Worm (Caenorhabditis elegans) whole organism, L2 larva: ENCODE measurements around the gene C04B4.5.

ENCODE experiments used
- C34F6.9 ChIP-seq: fragments of 150-350 bp; optimal IDR thresholded peaks from 2 replicates; lab custom pipeline; 2014; ENCODE audit warnings: missing biosample characterization, missing genetic modification characterization
- F13H6.1 ChIP-seq: sonication (generic microtip); optimal IDR thresholded peaks from 2 replicates; lab custom pipeline; 2016; ENCODE audit warnings: missing genetic modification characterization, missing compliant biosample characterization
- Y55F3AM.14 ChIP-seq: fragments of 200-800 bp; sonication (Bioruptor generic); optimal IDR thresholded peaks from 2 replicates; lab custom pipeline; 2018; ENCODE audit warnings: mild to moderate bottlenecking, missing genetic modification characterization, missing compliant biosample characterization
- ZK546.5 ChIP-seq: sonication (generic microtip); optimal IDR thresholded peaks from 2 replicates; lab custom pipeline; 2017; ENCODE audit warnings: missing biosample characterization, missing genetic modification characterization
- alr-1 ChIP-seq: fragments of 150-350 bp; optimal IDR thresholded peaks from 2 replicates; lab custom pipeline; 2014; ENCODE audit warnings: missing biosample characterization, missing genetic modification characterization
- aly-2 ChIP-seq: fragments of 150-350 bp; optimal IDR thresholded peaks from 2 replicates; lab custom pipeline; 2014; ENCODE audit warnings: missing biosample characterization, missing genetic modification characterization
- ama-1 ChIP-seq: fragments of 150-350 bp; optimal IDR thresholded peaks from 2 replicates; lab custom pipeline; 2018; ENCODE audit warnings: inconsistent platforms
- blmp-1 ChIP-seq: sonication (generic microtip); optimal IDR thresholded peaks from 2 replicates; lab custom pipeline; 2017; ENCODE audit warnings: missing genetic modification characterization, mild to moderate bottlenecking, missing compliant biosample characterization, antibody characterized with exemption, moderate library complexity; ENCODE audit not compliant: insufficient read depth
- ceh-16 ChIP-seq: fragments of 150-350 bp; optimal IDR thresholded peaks from 2 replicates; lab custom pipeline; 2014; ENCODE audit warnings: missing biosample characterization, missing genetic modification characterization
- crh-2 ChIP-seq: sonication (generic microtip); optimal IDR thresholded peaks from 2 replicates; lab custom pipeline; 2017; ENCODE audit warnings: missing biosample characterization, missing genetic modification characterization
- egl-27 ChIP-seq: sonication (generic microtip); optimal IDR thresholded peaks from 3 replicates; lab custom pipeline; 2017; ENCODE audit warnings: missing biosample characterization, missing genetic modification reagents, missing genetic modification characterization
- fos-1 ChIP-seq: fragments of 150-350 bp; optimal IDR thresholded peaks from 2 replicates; lab custom pipeline; 2014; ENCODE audit warnings: missing biosample characterization, missing genetic modification characterization
- gmeb-1 ChIP-seq: fragments of 150-350 bp; optimal IDR thresholded peaks from 2 replicates; lab custom pipeline; 2014; ENCODE audit warnings: missing biosample characterization, missing genetic modification characterization
- lin-11 ChIP-seq: fragments of 150-350 bp; sonication (generic microtip); optimal IDR thresholded peaks from 2 replicates; lab custom pipeline; 2014; ENCODE audit warnings: missing biosample characterization, missing genetic modification characterization, inconsistent platforms, mixed read lengths
- mbf-1 ChIP-seq: sonication (generic microtip); optimal IDR thresholded peaks from 2 replicates; lab custom pipeline; 2017; ENCODE audit warnings: missing biosample characterization, missing genetic modification characterization
- mdl-1 ChIP-seq, 2 experiments: fragments of 150-350 bp in 1 of 2; sonication (generic microtip) in 1 of 2; optimal IDR thresholded peaks; 2 replicates each; lab custom pipeline; 2017; ENCODE audit warnings: missing biosample characterization in 2 of 2, missing genetic modification characterization in 2 of 2
- nhr-10 ChIP-seq: sonication (generic microtip); optimal IDR thresholded peaks from 2 replicates; lab custom pipeline; 2017; ENCODE audit warnings: missing biosample characterization, missing genetic modification characterization
- nhr-11 ChIP-seq: fragments of 150-350 bp; optimal IDR thresholded peaks from 2 replicates; lab custom pipeline; 2014; ENCODE audit warnings: missing biosample characterization, missing genetic modification characterization
- nhr-129 ChIP-seq: fragments of 150-350 bp; optimal IDR thresholded peaks from 2 replicates; lab custom pipeline; 2014; ENCODE audit warnings: missing biosample characterization, missing genetic modification characterization
- nhr-21 ChIP-seq: fragments of 150-350 bp; optimal IDR thresholded peaks from 2 replicates; lab custom pipeline; 2014; ENCODE audit warnings: missing biosample characterization, missing genetic modification characterization
- nhr-23 ChIP-seq: fragments of 150-350 bp; optimal IDR thresholded peaks from 2 replicates; lab custom pipeline; 2014; ENCODE audit warnings: missing biosample characterization, missing genetic modification reagents, missing genetic modification characterization
- nhr-237 ChIP-seq: fragments of 150-350 bp; optimal IDR thresholded peaks from 2 replicates; lab custom pipeline; 2014; ENCODE audit warnings: missing biosample characterization, missing genetic modification characterization
- nhr-25 ChIP-seq: fragments of 150-350 bp; sonication (generic microtip); optimal IDR thresholded peaks from 3 replicates; lab custom pipeline; 2014; ENCODE audit warnings: missing biosample characterization, missing genetic modification characterization
- nhr-6 ChIP-seq: fragments of 150-350 bp; optimal IDR thresholded peaks from 2 replicates; lab custom pipeline; 2014; ENCODE audit warnings: missing biosample characterization, missing genetic modification characterization
- nhr-77 ChIP-seq: fragments of 150-350 bp; optimal IDR thresholded peaks from 2 replicates; lab custom pipeline; 2014; ENCODE audit warnings: missing biosample characterization, missing genetic modification characterization
- peb-1 ChIP-seq: fragments of 150-350 bp; optimal IDR thresholded peaks from 2 replicates; lab custom pipeline; 2014; ENCODE audit warnings: missing biosample characterization, missing genetic modification characterization
- sem-4 ChIP-seq: fragments of 150-350 bp; optimal IDR thresholded peaks from 2 replicates; lab custom pipeline; 2014; ENCODE audit warnings: missing biosample characterization, missing genetic modification reagents, missing genetic modification characterization
- skn-1 ChIP-seq: sonication (generic microtip); optimal IDR thresholded peaks from 2 replicates; lab custom pipeline; 2017; ENCODE audit warnings: missing biosample characterization, missing genetic modification characterization
- sma-3 ChIP-seq: sonication (generic microtip); optimal IDR thresholded peaks from 2 replicates; lab custom pipeline; 2016; ENCODE audit warnings: missing genetic modification reagents, missing genetic modification characterization, missing compliant biosample characterization
- sma-9 ChIP-seq, 2 experiments: fragments of 150-350 bp in 1 of 2; sonication (generic microtip) in 1 of 2; optimal IDR thresholded peaks; 2 replicates each; lab custom pipeline; 2014 to 2016; ENCODE audit warnings: missing genetic modification characterization in 2 of 2, mild to moderate bottlenecking in 1 of 2, missing biosample characterization in 1 of 2, missing compliant biosample characterization in 1 of 2, missing genetic modification reagents in 1 of 2, moderate library complexity in 1 of 2
- snpc-4 ChIP-seq: fragments of 150-350 bp; optimal IDR thresholded peaks from 2 replicates; lab custom pipeline; 2014; ENCODE audit warnings: missing biosample characterization, missing genetic modification characterization
- unc-55 ChIP-seq: fragments of 150-350 bp; sonication (generic microtip); optimal IDR thresholded peaks from 3 replicates; lab custom pipeline; 2014; ENCODE audit warnings: missing biosample characterization, missing genetic modification reagents, missing genetic modification characterization
- unc-62 ChIP-seq: fragments of 150-350 bp; optimal IDR thresholded peaks from 2 replicates; lab custom pipeline; 2014; ENCODE audit warnings: missing biosample characterization, missing genetic modification reagents, missing genetic modification characterization
- zag-1 ChIP-seq: fragments of 150-350 bp; optimal IDR thresholded peaks from 2 replicates; lab custom pipeline; 2014; ENCODE audit warnings: missing biosample characterization, missing genetic modification characterization
- ztf-1 ChIP-seq: fragments of 200-800 bp; sonication (Bioruptor generic); conservative IDR thresholded peaks from 2 replicates; pipeline ENCODE4 v1.3.6; 2022; ENCODE audit warnings: missing genetic modification characterization, missing compliant biosample characterization
- ztf-11 ChIP-seq: sonication (generic microtip); optimal IDR thresholded peaks from 2 replicates; lab custom pipeline; 2017; ENCODE audit warnings: missing biosample characterization, missing genetic modification characterization
- ztf-4 ChIP-seq: fragments of 150-350 bp; optimal IDR thresholded peaks from 2 replicates; lab custom pipeline; 2014; ENCODE audit warnings: missing biosample characterization, missing genetic modification characterization

The C04B4.5 gene

ce11 chrX:12275577-12275976, 12.6 kb downstream of the C04B4.5 start, which contains the start of gene C04B4.6:
TSS of gene C04B4.6 (minus strand) at chrX:12275677.
- no peak for TF ChIP-seq ama-1 (lab: Kevin White, UChicago)
- no peak for TF ChIP-seq nhr-10 (tag; lab: Kevin White, UChicago)
- no peak for TF ChIP-seq skn-1 (tag; lab: Kevin White, UChicago)
- TF ChIP-seq alr-1 = no peak
- no peak for TF ChIP-seq nhr-237 (tag; lab: Kevin White, UChicago)
- no peak for TF ChIP-seq mdl-1 (tag; optimal IDR thresholded peaks at IDR 0.05; lab: Kevin White, UChicago)
- TF ChIP-seq egl-27 (tag; lab: Kevin White, UChicago) = no peak
- TF ChIP-seq fos-1 = no peak
- TF ChIP-seq mbf-1 = no peak
- no peak for TF ChIP-seq Y55F3AM.14 (GFP tag; lab: Kevin White, UChicago)
- no peak for TF ChIP-seq snpc-4 (tag; lab: Kevin White, UChicago)
- TF ChIP-seq sma-3 (GFP tag; lab: Kevin White, UChicago) = no peak

DNA sequence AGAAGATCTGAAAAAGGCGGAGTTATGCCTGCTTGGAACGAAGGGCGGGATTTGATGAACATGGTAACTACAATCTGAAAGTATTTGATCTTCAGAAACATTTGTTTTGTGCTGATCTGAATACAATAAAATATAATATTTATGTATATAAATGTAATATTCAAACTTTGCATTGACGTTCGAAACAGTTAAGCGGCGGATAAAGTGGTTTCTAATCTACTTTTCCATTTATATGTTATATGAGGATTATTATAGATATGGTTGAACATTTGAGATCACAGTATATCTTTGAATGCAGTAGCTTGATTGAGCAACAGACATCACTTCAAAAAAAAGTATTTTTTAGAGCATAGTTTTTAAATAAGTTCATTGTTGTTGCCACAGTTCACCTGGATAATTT, 14.3 kb downstream of the C04B4.5 start, which contains the start of gene H19J13.2:
Gene H19J13.2 (minus strand): TSS at position 101 of the 400 bp plus-strand sequence.
- TF ChIP-seq nhr-23 (tag; lab: Kevin White, UChicago) (no peak), lin-11 (tag; lab: Kevin White, UChicago) (no peak)

ce11 chrX:12270841-12271240, 17.3 kb downstream of the C04B4.5 start, which contains the start of gene otpl-8:
TSS of gene otpl-8 (minus strand) at chrX:12270941.
- TF ChIP-seq unc-62 (GFP tag; lab: Kevin White, UChicago) = no peak
- no peak for TF ChIP-seq nhr-129
- TF ChIP-seq ztf-11 (tag; lab: Kevin White, UChicago) = no peak
- TF ChIP-seq mbf-1 = no peak
- no peak for TF ChIP-seq sem-4 (tag; lab: Kevin White, UChicago)
- no peak for TF ChIP-seq skn-1 (tag; lab: Kevin White, UChicago)
- no peak for TF ChIP-seq blmp-1 (tag; lab: Kevin White, UChicago)
- TF ChIP-seq nhr-77 (tag; lab: Kevin White, UChicago) = no peak
- TF ChIP-seq zag-1 (tag; lab: Kevin White, UChicago) = no peak
- TF ChIP-seq gmeb-1 = no peak
- TF ChIP-seq F13H6.1 (tag; lab: Kevin White, UChicago) = no peak
- no peak for TF ChIP-seq egl-27 (tag; lab: Kevin White, UChicago)
- TF ChIP-seq nhr-10 (tag; lab: Kevin White, UChicago) = no peak
- TF ChIP-seq aly-2 = no peak
- TF ChIP-seq ztf-1 = no peak
- no peak for TF ChIP-seq nhr-21 (tag; lab: Kevin White, UChicago)

ce11 chrX:12260381-12260931, 27.7 kb downstream of the C04B4.5 start, which contains the start of gene E01G6.1:
TSS of gene E01G6.1 (plus strand) at chrX:12260881.
- no peak for TF ChIP-seq nhr-25 (tag; lab: Kevin White, UChicago)
- no peak for TF ChIP-seq F13H6.1 (tag; lab: Kevin White, UChicago)
- no peak for TF ChIP-seq Y55F3AM.14 (GFP tag; lab: Kevin White, UChicago)
- no peak for TF ChIP-seq nhr-77 (tag; lab: Kevin White, UChicago)
- no peak for TF ChIP-seq nhr-237 (tag; lab: Kevin White, UChicago)
- no peak for TF ChIP-seq unc-55 (GFP tag; lab: Kevin White, UChicago)
- no peak for TF ChIP-seq sma-9 (GFP tag; optimal IDR thresholded peaks at IDR 0.05; lab: Kevin White, UChicago)
- TF ChIP-seq sma-9 (tag; optimal IDR thresholded peaks at IDR 0.05; lab: Kevin White, UChicago) = no peak
- no peak for TF ChIP-seq sma-3 (GFP tag; lab: Kevin White, UChicago)
- TF ChIP-seq ceh-16 = no peak
- TF ChIP-seq gmeb-1 = no peak
- TF ChIP-seq nhr-10 (tag; lab: Kevin White, UChicago) = no peak
- no peak for TF ChIP-seq nhr-129
- no peak for TF ChIP-seq skn-1 (tag; lab: Kevin White, UChicago)
- TF ChIP-seq nhr-6 = no peak
- no peak for TF ChIP-seq nhr-11 (tag; lab: Kevin White, UChicago)
- no peak for TF ChIP-seq ZK546.5

DNA sequence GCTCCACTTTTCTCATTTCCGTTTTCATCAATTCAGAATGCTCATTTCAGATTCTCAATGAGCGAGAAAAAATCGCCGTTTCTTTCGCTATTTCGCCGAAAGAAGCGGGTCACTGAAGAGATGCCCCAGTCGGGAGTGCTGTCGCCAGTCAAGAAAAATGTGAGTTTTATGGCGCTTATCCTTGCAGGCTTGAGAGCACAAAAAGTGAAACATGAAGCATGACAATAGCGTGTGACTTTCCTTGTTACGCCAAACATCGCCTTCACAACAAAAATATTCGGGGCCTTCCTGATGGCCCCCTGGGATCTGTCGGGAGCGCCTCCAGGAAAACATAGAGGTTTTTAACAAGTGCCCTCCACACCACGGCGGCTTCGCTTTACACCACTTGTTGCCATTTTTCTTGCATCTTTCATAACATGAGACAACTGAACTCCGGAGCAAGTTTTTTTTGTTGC, 31.5 kb downstream of the C04B4.5 start, which contains the start of gene E01G6.2:
Gene E01G6.2 (plus strand): TSS at position 51 of the 455 bp plus-strand sequence.
- TF ChIP-seq C34F6.9 (tag; lab: Kevin White, UChicago) (no peak), nhr-11 (tag; lab: Kevin White, UChicago) (no peak), peb-1 (tag; lab: Kevin White, UChicago) (no peak), ZK546.5 (no peak), unc-62 (GFP tag; lab: Kevin White, UChicago) (no peak), crh-2 (tag; lab: Kevin White, UChicago) (no peak), nhr-21 (tag; lab: Kevin White, UChicago) (no peak), zag-1 (tag; lab: Kevin White, UChicago) (no peak), ztf-4 (tag; lab: Kevin White, UChicago) (no peak)
